Worm (Caenorhabditis elegans) whole organism, midembryonic: ENCODE data around the gene Y71H2AM.25.

Experiments
- T22C8.4 ChIP-seq: fragments of 200-800 bp; sonication (Bioruptor generic); IDR thresholded peaks from 2 replicates; pipeline ENCODE4 v1.3.6; 2022; ENCODE audit warnings: missing genetic modification characterization, missing compliant biosample characterization
- cog-1 ChIP-seq: sonication (generic microtip); optimal IDR thresholded peaks from 2 replicates; lab custom pipeline; 2016; ENCODE audit warnings: missing genetic modification characterization, missing compliant biosample characterization
- flt-1 ChIP-seq: fragments of 200-800 bp; sonication (Bioruptor generic); IDR thresholded peaks from 2 replicates; pipeline ENCODE4 v1.3.6; 2022; ENCODE audit warnings: missing genetic modification characterization, missing compliant biosample characterization
- klf-2 ChIP-seq: fragments of 200-800 bp; sonication (Bioruptor generic); conservative IDR thresholded peaks from 2 replicates; pipeline ENCODE4 v1.3.6; 2022; ENCODE audit warnings: missing genetic modification reagents, missing genetic modification characterization, missing compliant biosample characterization
- med-1 ChIP-seq: sonication (generic microtip); optimal IDR thresholded peaks from 2 replicates; lab custom pipeline; 2017; ENCODE audit warnings: missing genetic modification characterization, mild to moderate bottlenecking, missing compliant biosample characterization, antibody characterized with exemption, missing genetic modification reagents; ENCODE audit not compliant: insufficient read depth
- ref-1 ChIP-seq: fragments of 200-800 bp; sonication (Bioruptor generic); conservative IDR thresholded peaks from 2 replicates; pipeline ENCODE4 v1.3.6; 2022; ENCODE audit warnings: missing genetic modification reagents, missing genetic modification characterization, missing compliant biosample characterization
- tab-1 ChIP-seq: fragments of 200-800 bp; sonication (Bioruptor generic); IDR thresholded peaks from 2 replicates; pipeline ENCODE4 v1.3.6; 2022; ENCODE audit warnings: missing genetic modification characterization, missing compliant biosample characterization
- ztf-23 ChIP-seq: fragments of 200-800 bp; sonication (Bioruptor generic); IDR thresholded peaks from 2 replicates; pipeline ENCODE4 v1.3.6; 2022; ENCODE audit warnings: missing genetic modification reagents, missing genetic modification characterization, missing compliant biosample characterization
- ztf-29 ChIP-seq: fragments of 200-800 bp; sonication (Bioruptor generic); IDR thresholded peaks from 2 replicates; pipeline ENCODE4 v1.3.6; 2022; ENCODE audit warnings: missing genetic modification reagents, missing genetic modification characterization, missing compliant biosample characterization

The Y71H2AM.25 gene

DNA sequence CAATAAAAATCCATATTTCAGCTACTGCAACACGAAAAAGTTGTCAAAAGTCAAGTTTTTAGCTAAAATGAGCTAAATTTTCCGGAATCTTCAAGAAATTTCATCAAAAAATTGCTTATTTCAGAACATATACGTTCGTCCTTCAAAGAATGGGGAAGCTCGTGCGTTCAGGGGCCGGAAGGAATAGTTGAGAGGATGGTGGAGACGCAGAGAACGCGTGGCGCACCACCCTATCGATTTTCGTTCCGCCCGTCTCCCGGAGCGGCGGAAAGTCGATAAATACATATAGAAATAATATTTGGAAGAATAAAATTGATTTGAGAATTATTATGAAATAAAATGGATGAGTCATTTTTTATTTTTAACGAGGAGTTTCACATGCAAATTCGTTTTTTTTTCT is 22.0 kb upstream of the Y71H2AM.25 start:
- peak; percentile 64; the same call in 1 of the 2 replicates for TF ChIP-seq T22C8.4
- TF ChIP-seq cog-1 (tag; lab: Kevin White, UChicago) = no peak
- no peak for TF ChIP-seq ztf-23
- no peak for TF ChIP-seq flt-1 (GFP tag; lab: Robert Waterston, UW)

DNA sequence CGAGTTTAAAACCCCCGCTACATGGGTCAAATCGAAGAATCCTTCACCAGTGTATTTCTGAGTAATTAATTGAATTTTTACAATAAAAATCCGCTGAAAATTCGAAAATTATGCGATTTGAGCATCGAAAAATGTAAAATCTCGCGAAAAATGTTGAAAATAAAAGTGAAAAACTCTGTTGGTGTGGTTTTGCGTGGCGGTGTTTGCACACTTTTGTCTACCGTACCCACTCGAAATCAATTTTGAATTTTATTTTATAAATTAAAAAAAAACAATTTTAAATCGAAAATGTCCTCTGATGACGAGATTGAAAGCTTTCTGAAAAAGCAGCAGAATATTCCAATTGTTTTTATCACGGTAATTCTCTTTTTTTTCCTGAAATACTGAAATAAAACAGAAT is 21.5 kb upstream of the Y71H2AM.25 start, which contains the start of gene Y71H2AM.6:
TSS of gene Y71H2AM.6 (plus strand) at position 264 of the 400 bp plus-strand sequence.
- TF ChIP-seq ref-1 (GFP tag; lab: Robert Waterston, UW) (no peak), cog-1 (tag; lab: Kevin White, UChicago) (no peak), T22C8.4 (peak; percentile 11; the same call in 1 of the 2 replicates), klf-2 (GFP tag; lab: Robert Waterston, UW) (no peak), ztf-29 (GFP tag; lab: Robert Waterston, UW) (no peak)

DNA sequence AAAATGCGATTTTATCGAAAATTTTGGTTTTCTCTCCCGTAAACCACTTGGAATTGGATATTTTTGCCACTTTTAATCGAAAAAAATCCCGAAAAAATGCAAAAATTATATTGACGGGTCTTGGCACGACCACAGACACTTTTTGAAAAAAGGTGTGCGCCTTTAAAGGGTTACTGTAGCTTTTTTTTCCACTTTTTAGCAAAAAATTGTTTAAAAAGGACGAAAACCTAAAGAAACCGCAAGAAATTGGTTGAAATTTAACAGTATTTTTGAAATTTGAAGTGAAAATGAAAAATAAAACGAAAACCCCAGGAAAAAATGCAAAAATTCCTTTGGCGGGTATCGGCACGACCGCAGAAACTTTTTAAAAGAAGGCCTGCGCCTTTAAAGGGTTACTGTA is 20.4 kb upstream of the Y71H2AM.25 start:
- TF ChIP-seq med-1 (GFP tag; lab: Kevin White, UChicago) (no peak), cog-1 (tag; lab: Kevin White, UChicago) (no peak), ztf-29 (GFP tag; lab: Robert Waterston, UW) (no peak), flt-1 (GFP tag; lab: Robert Waterston, UW) (no peak), ref-1 (GFP tag; lab: Robert Waterston, UW) (no peak), klf-2 (GFP tag; lab: Robert Waterston, UW) (no peak), ztf-23 (no peak), tab-1 (GFP tag; lab: Robert Waterston, UW) (no peak), T22C8.4 (no peak)

DNA sequence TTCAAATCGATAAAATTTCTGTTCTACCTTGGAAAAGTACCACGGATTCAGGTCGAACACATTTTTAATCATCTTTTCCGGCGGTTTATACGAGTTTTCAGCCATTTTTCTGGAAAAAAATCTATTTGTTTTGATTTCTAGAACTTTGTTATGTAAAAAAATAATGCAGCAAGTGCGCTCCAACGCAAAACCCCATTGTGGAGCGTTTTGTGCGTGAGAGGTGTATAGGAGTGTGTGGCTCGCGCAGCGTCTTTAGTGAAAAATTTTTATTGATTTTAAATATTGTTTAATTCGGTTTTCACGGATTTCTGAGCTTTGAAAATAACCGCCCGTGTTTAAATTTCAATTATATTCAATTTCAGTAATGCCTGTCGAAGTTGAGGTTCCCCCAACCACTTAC is 16.4 kb upstream of the Y71H2AM.25 start, which contains the start of gene Y71H2AM.20:
TSS of gene Y71H2AM.20 (minus strand) at position 109 of the 400 bp plus-strand sequence.
- TF ChIP-seq ztf-29 (GFP tag; lab: Robert Waterston, UW) (peak; percentile 19; the same call in 1 of the 2 replicates), ref-1 (GFP tag; lab: Robert Waterston, UW) (no peak), flt-1 (GFP tag; lab: Robert Waterston, UW) (peak; percentile 89), ztf-23 (peak; percentile 79), tab-1 (GFP tag; lab: Robert Waterston, UW) (0 out of 2 replicates have a peak, but pooled peaks have one; percentile 74), cog-1 (tag; lab: Kevin White, UChicago) (peak; percentile 76), klf-2 (GFP tag; lab: Robert Waterston, UW) (0 out of 2 replicates have a peak, but pooled peaks have one; percentile 4), med-1 (GFP tag; lab: Kevin White, UChicago) (peak; percentile 27), T22C8.4 (peak; percentile 79)

DNA sequence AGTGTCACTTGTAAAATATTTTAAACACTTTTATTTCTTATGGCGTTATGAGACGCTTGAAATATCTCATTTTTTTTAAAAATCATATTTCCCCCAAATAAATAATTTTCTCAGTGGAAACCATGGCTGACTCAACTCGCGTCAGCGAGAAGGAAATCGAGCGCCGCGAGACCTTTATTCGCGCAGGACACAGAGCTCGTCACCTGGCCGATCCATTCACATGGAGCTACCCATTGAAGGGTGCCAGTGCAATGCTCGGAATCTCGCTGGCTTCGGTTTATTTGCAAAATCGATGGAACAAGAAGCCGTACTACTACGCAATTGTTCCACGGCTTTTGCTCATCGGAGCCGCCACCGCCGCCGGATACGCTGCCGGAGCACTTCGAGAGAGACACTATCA is 15.5 kb upstream of the Y71H2AM.25 start, which contains the start of gene nduc-2:
TSS of gene nduc-2 (plus strand) at position 113 of the 400 bp plus-strand sequence.
- TF ChIP-seq ztf-23 = no peak
- no peak for TF ChIP-seq flt-1 (GFP tag; lab: Robert Waterston, UW)
- TF ChIP-seq tab-1 (GFP tag; lab: Robert Waterston, UW) = no peak
- no peak for TF ChIP-seq ref-1 (GFP tag; lab: Robert Waterston, UW)
- no peak for TF ChIP-seq ztf-29 (GFP tag; lab: Robert Waterston, UW)
- no peak for TF ChIP-seq T22C8.4
- no peak for TF ChIP-seq klf-2 (GFP tag; lab: Robert Waterston, UW)
- no peak for TF ChIP-seq med-1 (GFP tag; lab: Kevin White, UChicago)
- TF ChIP-seq cog-1 (tag; lab: Kevin White, UChicago) = no peak

- TF ChIP-seq ref-1 (GFP tag; lab: Robert Waterston, UW) (no peak), tab-1 (GFP tag; lab: Robert Waterston, UW) (no peak), ztf-23 (no peak), T22C8.4 (0 out of 2 replicates have a peak, but pooled peaks have one; percentile 8), ztf-29 (GFP tag; lab: Robert Waterston, UW) (no peak), flt-1 (GFP tag; lab: Robert Waterston, UW) (no peak), klf-2 (GFP tag; lab: Robert Waterston, UW) (no peak), med-1 (GFP tag; lab: Kevin White, UChicago) (no peak), cog-1 (tag; lab: Kevin White, UChicago) (no peak)
Measured at ce11 chrIII:2787979-2788491, 14.2 kb upstream of the Y71H2AM.25 start, which contains the start of gene tbcc-1. Gene tbcc-1, plus strand, starts transcription at chrIII:2788441.

DNA sequence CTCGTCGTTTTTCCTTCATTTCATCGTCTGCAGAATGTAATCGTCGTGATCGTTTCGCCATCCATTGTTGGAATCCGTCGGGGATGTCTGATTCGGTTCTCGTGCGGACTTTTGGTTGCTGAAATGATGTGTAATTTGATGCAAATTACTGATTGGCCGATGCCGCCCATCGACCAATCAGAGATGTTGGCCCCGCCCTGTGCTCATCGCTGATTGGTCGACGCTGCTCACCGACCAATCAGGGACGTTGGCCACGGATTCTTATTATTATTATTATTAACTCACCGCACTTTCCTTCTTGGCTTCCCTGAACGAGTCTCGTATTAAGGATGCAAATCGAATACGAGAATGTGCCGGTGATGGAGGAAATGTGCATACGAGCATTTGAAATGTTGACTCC is 8.2 kb upstream of the Y71H2AM.25 start:
- TF ChIP-seq cog-1 (tag; lab: Kevin White, UChicago) = no peak
- TF ChIP-seq ztf-23 = no peak
- TF ChIP-seq ref-1 (GFP tag; lab: Robert Waterston, UW) = no peak
- no peak for TF ChIP-seq klf-2 (GFP tag; lab: Robert Waterston, UW)
- no peak for TF ChIP-seq med-1 (GFP tag; lab: Kevin White, UChicago)
- no peak for TF ChIP-seq tab-1 (GFP tag; lab: Robert Waterston, UW)
- no peak for TF ChIP-seq T22C8.4
- TF ChIP-seq ztf-29 (GFP tag; lab: Robert Waterston, UW) = no peak
- no peak for TF ChIP-seq flt-1 (GFP tag; lab: Robert Waterston, UW)

DNA sequence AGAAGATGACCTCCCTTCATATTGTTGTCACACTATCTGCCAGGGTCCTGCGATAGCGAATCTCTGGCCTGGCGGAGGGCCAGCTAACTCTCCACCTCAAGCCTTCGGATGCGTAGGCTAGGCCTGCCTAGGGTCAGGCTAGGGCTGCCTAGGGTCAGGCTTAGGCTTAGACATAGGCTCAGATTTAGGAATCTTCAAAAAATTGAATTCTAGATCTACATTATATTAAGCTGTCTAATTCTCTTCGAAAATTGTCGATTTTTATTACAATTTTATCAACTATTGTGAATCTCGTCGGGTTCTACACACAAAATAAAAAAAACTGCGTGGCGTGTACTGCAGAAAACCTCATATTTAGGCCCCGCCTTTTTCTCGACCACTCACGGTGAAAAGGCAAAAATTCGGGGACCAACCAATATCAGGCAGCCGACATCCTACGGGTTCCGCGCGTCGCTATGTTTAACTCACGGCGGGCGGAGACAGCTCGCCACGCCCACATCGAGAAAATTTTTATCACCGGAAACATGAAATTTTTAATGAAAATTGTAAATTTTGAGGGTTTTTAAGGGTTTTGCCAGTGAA is 6.7 kb upstream of the Y71H2AM.25 start:
- TF ChIP-seq med-1 (GFP tag; lab: Kevin White, UChicago) = no peak
- 0 out of 2 replicates have a peak, but pooled peaks have one; percentile 5 for TF ChIP-seq flt-1 (GFP tag; lab: Robert Waterston, UW)
- 0 out of 2 replicates have a peak, but pooled peaks have one; percentile 42 for TF ChIP-seq ztf-29 (GFP tag; lab: Robert Waterston, UW)

DNA sequence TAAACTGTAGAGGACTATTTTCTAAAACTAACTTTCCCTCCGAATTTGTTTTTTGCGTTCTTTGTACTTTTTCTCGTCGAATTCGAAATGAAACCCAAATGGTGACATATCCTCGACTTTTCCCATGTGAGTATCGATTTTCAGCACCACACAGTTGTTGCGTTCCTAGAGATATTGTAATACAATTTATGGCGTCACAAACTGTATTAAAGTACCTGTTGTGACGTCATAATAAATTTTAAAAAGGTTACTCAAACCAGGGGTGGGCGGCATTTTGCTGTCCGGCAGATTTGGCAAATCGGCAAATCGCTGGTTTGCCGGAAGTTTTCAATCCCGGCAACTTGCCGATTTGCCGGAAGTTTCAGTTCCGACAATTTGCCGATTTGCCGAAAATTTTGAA is 1.5 kb upstream of the Y71H2AM.25 start:
- 0 out of 2 replicates have a peak, but pooled peaks have one; percentile 33 for TF ChIP-seq tab-1 (GFP tag; lab: Robert Waterston, UW)
- TF ChIP-seq flt-1 (GFP tag; lab: Robert Waterston, UW) = no peak
